Fruit fly (Drosophila melanogaster) whole organism, embryonic: ENCODE measurements around the gene CG7789.

ENCODE experiments used
- B-H2 ChIP-seq: fragments of 200-800 bp; sonication (Bioruptor generic); optimal IDR thresholded peaks from 2 replicates; lab custom pipeline; 2018; ENCODE audit warnings: missing biosample characterization, mild to moderate bottlenecking, missing genetic modification characterization
- BtbVII ChIP-seq: fragments of 200-800 bp; sonication (Bioruptor generic); optimal IDR thresholded peaks from 3 replicates; lab custom pipeline; 2017; ENCODE audit warnings: missing biosample characterization, mild to moderate bottlenecking, missing genetic modification characterization
- CG10267 ChIP-seq: fragments of 200-800 bp; sonication (Bioruptor generic); optimal IDR thresholded peaks from 2 replicates; lab custom pipeline; 2018; ENCODE audit warnings: missing biosample characterization, mild to moderate bottlenecking, missing genetic modification characterization, moderate library complexity
- CG10366 ChIP-seq: fragments of 200-800 bp; sonication (Bioruptor generic); IDR thresholded peaks from 2 replicates; pipeline ENCODE4 v1.3.6; 2022; ENCODE audit warnings: missing biosample characterization, missing genetic modification characterization
- CG11560 ChIP-seq: fragments of 200-800 bp; sonication (Bioruptor generic); IDR thresholded peaks from 3 replicates; pipeline ENCODE4 v1.3.6; 2022; ENCODE audit warnings: missing biosample characterization, missing genetic modification characterization
- CG12942 ChIP-seq: fragments of 200-800 bp; sonication (Bioruptor generic); optimal IDR thresholded peaks from 3 replicates; lab custom pipeline; 2016; ENCODE audit warnings: missing biosample characterization, missing genetic modification characterization
- CG17186 ChIP-seq: fragments of 200-800 bp; sonication (Bioruptor generic); optimal IDR thresholded peaks from 3 replicates; lab custom pipeline; 2017; ENCODE audit warnings: missing biosample characterization, missing genetic modification reagents, missing genetic modification characterization
- CG18476 ChIP-seq: fragments of 200-800 bp; sonication (Bioruptor generic); optimal IDR thresholded peaks from 2 replicates; lab custom pipeline; 2016; ENCODE audit warnings: missing biosample characterization, mild to moderate bottlenecking, missing genetic modification characterization
- CG2129 ChIP-seq: fragments of 200-800 bp; sonication (Bioruptor generic); IDR thresholded peaks from 2 replicates; pipeline ENCODE4 v1.3.6; 2022; ENCODE audit warnings: missing biosample characterization, missing genetic modification characterization; ENCODE audit not compliant: partially characterized antibody
- CG2199 ChIP-seq: fragments of 200-800 bp; sonication (Bioruptor generic); IDR thresholded peaks from 3 replicates; pipeline ENCODE4 v1.3.6; 2022; ENCODE audit warnings: missing biosample characterization, missing genetic modification characterization
- CG3163 ChIP-seq: fragments of 200-800 bp; sonication (Bioruptor generic); optimal IDR thresholded peaks from 3 replicates; lab custom pipeline; 2016; ENCODE audit warnings: missing biosample characterization, missing genetic modification characterization
- CG32767 ChIP-seq: fragments of 200-800 bp; sonication (Bioruptor generic); IDR thresholded peaks from 2 replicates; pipeline ENCODE4 v1.3.6; 2022; ENCODE audit warnings: missing biosample characterization, missing genetic modification characterization
- CG33213 ChIP-seq: fragments of 200-800 bp; sonication (Bioruptor generic); optimal IDR thresholded peaks from 3 replicates; lab custom pipeline; 2016; ENCODE audit warnings: missing biosample characterization, missing genetic modification characterization
- CG34224 ChIP-seq: fragments of 200-800 bp; sonication (Bioruptor generic); IDR thresholded peaks from 3 replicates; pipeline ENCODE4 v1.3.6; 2022; ENCODE audit warnings: missing biosample characterization, missing genetic modification characterization; ENCODE audit not compliant: partially characterized antibody
- CG3995 ChIP-seq: fragments of 200-800 bp; sonication (Bioruptor generic); optimal IDR thresholded peaks from 3 replicates; lab custom pipeline; 2016; ENCODE audit warnings: missing biosample characterization, missing genetic modification characterization
- CG4328 ChIP-seq: fragments of 200-800 bp; sonication (Bioruptor generic); optimal IDR thresholded peaks from 3 replicates; lab custom pipeline; 2017; ENCODE audit warnings: missing biosample characterization, missing genetic modification reagents, missing genetic modification characterization
- CG4730 ChIP-seq: fragments of 200-800 bp; sonication (Bioruptor generic); IDR thresholded peaks from 2 replicates; pipeline ENCODE4 v1.3.6; 2022; ENCODE audit warnings: missing biosample characterization, missing genetic modification characterization
- CG6683 ChIP-seq: fragments of 200-800 bp; sonication (Bioruptor generic); optimal IDR thresholded peaks from 2 replicates; lab custom pipeline; 2017; ENCODE audit warnings: missing biosample characterization, mild to moderate bottlenecking, missing genetic modification characterization, missing genetic modification reagents
- CG6765 ChIP-seq: fragments of 200-800 bp; sonication (Bioruptor generic); optimal IDR thresholded peaks from 3 replicates; lab custom pipeline; 2017; ENCODE audit warnings: missing biosample characterization, mild to moderate bottlenecking, missing genetic modification characterization
- CG7987 ChIP-seq: fragments of 200-800 bp; sonication (Bioruptor generic); optimal IDR thresholded peaks from 2 replicates; lab custom pipeline; 2018; ENCODE audit warnings: missing biosample characterization, mild to moderate bottlenecking, missing genetic modification characterization, moderate library complexity
- H2.0 ChIP-seq: fragments of 200-800 bp; sonication (Bioruptor generic); IDR thresholded peaks from 2 replicates; pipeline ENCODE4 v1.3.6; 2022; ENCODE audit warnings: missing biosample characterization, missing genetic modification characterization
- HLH3B ChIP-seq: fragments of 200-800 bp; sonication (Bioruptor generic); IDR thresholded peaks from 2 replicates; pipeline ENCODE4 v1.3.6; 2022; ENCODE audit warnings: missing biosample characterization, missing genetic modification characterization
- HmgD ChIP-seq: fragments of 200-800 bp; sonication (Bioruptor generic); optimal IDR thresholded peaks from 3 replicates; lab custom pipeline; 2016; ENCODE audit warnings: missing biosample characterization, missing genetic modification characterization
- Kr ChIP-seq: fragments of 200-800 bp; sonication (Bioruptor generic); optimal IDR thresholded peaks from 2 replicates; lab custom pipeline; 2017; ENCODE audit warnings: missing biosample characterization, mild to moderate bottlenecking, missing genetic modification characterization
- Neu2 ChIP-seq: fragments of 200-800 bp; sonication (Bioruptor generic); optimal IDR thresholded peaks from 3 replicates; lab custom pipeline; 2016; ENCODE audit warnings: missing biosample characterization, missing genetic modification characterization, borderline replicate concordance
- Rfx ChIP-seq: fragments of 200-800 bp; sonication (Bioruptor generic); IDR thresholded peaks from 2 replicates; pipeline ENCODE4 v1.3.6; 2022; ENCODE audit warnings: missing biosample characterization, missing genetic modification characterization
- Trl ChIP-seq, 3 experiments: fragments of >200 bp in 2 of 3; fragments of 200-800 bp in 1 of 3; sonication (Bioruptor generic) in 1 of 3; optimal IDR thresholded peaks; 2 replicates in 1 of 3; 3 replicates in 2 of 3; lab custom pipeline; 2016 to 2017; ENCODE audit warnings: missing biosample characterization in 1 of 3, missing genetic modification characterization in 1 of 3
- Usf ChIP-seq: fragments of 200-800 bp; sonication (Bioruptor generic); optimal IDR thresholded peaks from 2 replicates; lab custom pipeline; 2017; ENCODE audit warnings: missing genotype, missing biosample characterization, missing genetic modification characterization
- Vsx1 ChIP-seq: fragments of 200-800 bp; sonication (Bioruptor generic); optimal IDR thresholded peaks from 2 replicates; lab custom pipeline; 2017; ENCODE audit warnings: missing biosample characterization, mild to moderate bottlenecking, missing genetic modification characterization, missing genetic modification reagents
- amos ChIP-seq: fragments of 200-800 bp; sonication (Bioruptor generic); IDR thresholded peaks from 2 replicates; pipeline ENCODE4 v1.3.6; 2022; ENCODE audit warnings: missing biosample characterization, missing genetic modification characterization; ENCODE audit not compliant: partially characterized antibody
- ash1 ChIP-seq: fragments of 200-800 bp; sonication (Bioruptor generic); optimal IDR thresholded peaks from 2 replicates; lab custom pipeline; 2018; ENCODE audit warnings: missing biosample characterization, mild to moderate bottlenecking, missing genetic modification characterization
- bbx ChIP-seq: fragments of 200-800 bp; sonication (Bioruptor generic); IDR thresholded peaks from 2 replicates; pipeline ENCODE4 v1.3.6; 2022; ENCODE audit warnings: missing biosample characterization, missing genetic modification characterization; ENCODE audit not compliant: partially characterized antibody
- cad ChIP-seq: fragments of >200 bp; optimal IDR thresholded peaks from 2 replicates; lab custom pipeline; 2017; ENCODE audit warnings: missing biosample characterization, missing genetic modification characterization
- cato ChIP-seq: fragments of 200-800 bp; sonication (Bioruptor generic); optimal IDR thresholded peaks from 2 replicates; lab custom pipeline; 2016; ENCODE audit warnings: missing biosample characterization, missing genetic modification characterization, borderline replicate concordance
- dmrt11E ChIP-seq: fragments of 200-800 bp; sonication (Bioruptor generic); optimal IDR thresholded peaks from 3 replicates; lab custom pipeline; 2018; ENCODE audit warnings: missing biosample characterization, mild to moderate bottlenecking, missing genetic modification characterization, moderate library complexity
- en ChIP-seq: fragments of 200-800 bp; sonication (Bioruptor generic); optimal IDR thresholded peaks from 2 replicates; lab custom pipeline; 2016; ENCODE audit warnings: missing biosample characterization, missing genetic modification characterization
- eve ChIP-seq, 2 experiments: fragments of >200 bp; optimal IDR thresholded peaks; 2 replicates each; lab custom pipeline; 2017; ENCODE audit warnings: missing biosample characterization in 2 of 2, missing genetic modification characterization in 2 of 2
- gem ChIP-seq: fragments of 200-800 bp; sonication (Bioruptor generic); optimal IDR thresholded peaks from 2 replicates; lab custom pipeline; 2019; ENCODE audit warnings: missing biosample characterization, mild to moderate bottlenecking, missing genetic modification characterization, moderate library complexity
- hbn ChIP-seq: fragments of 200-800 bp; sonication (Bioruptor generic); IDR thresholded peaks from 2 replicates; pipeline ENCODE4 v1.3.6; 2022; ENCODE audit warnings: missing biosample characterization, missing genetic modification characterization; ENCODE audit not compliant: partially characterized antibody
- jing ChIP-seq: fragments of 200-800 bp; sonication (Bioruptor generic); optimal IDR thresholded peaks from 2 replicates; lab custom pipeline; 2018; ENCODE audit warnings: missing biosample characterization, mild to moderate bottlenecking, missing genetic modification characterization
- mam ChIP-seq: fragments of 200-800 bp; sonication (Bioruptor generic); optimal IDR thresholded peaks from 3 replicates; lab custom pipeline; 2016; ENCODE audit warnings: missing biosample characterization, missing genetic modification characterization
- peb ChIP-seq: fragments of 200-800 bp; sonication (Bioruptor generic); IDR thresholded peaks from 2 replicates; pipeline ENCODE4 v1.3.6; 2022; ENCODE audit warnings: missing biosample characterization, missing genetic modification characterization
- pho ChIP-seq: fragments of 200-800 bp; sonication (Bioruptor generic); optimal IDR thresholded peaks from 2 replicates; lab custom pipeline; 2016; ENCODE audit warnings: missing biosample characterization, missing genetic modification characterization
- phol ChIP-seq: fragments of 200-800 bp; sonication (Bioruptor generic); optimal IDR thresholded peaks from 3 replicates; lab custom pipeline; 2018; ENCODE audit warnings: missing biosample characterization, mild to moderate bottlenecking, missing genetic modification characterization, moderate library complexity
- sima ChIP-seq: fragments of 200-800 bp; sonication (Bioruptor generic); optimal IDR thresholded peaks from 2 replicates; lab custom pipeline; 2016; ENCODE audit warnings: missing biosample characterization, missing genetic modification characterization
- sr ChIP-seq: fragments of 200-800 bp; sonication (Bioruptor generic); IDR thresholded peaks from 3 replicates; pipeline ENCODE4 v1.3.6; 2022; ENCODE audit warnings: missing biosample characterization, missing genetic modification characterization
- vvl ChIP-seq: fragments of 200-800 bp; sonication (Bioruptor generic); IDR thresholded peaks from 2 replicates; pipeline ENCODE4 v1.3.6; 2022; ENCODE audit warnings: missing biosample characterization, missing genetic modification characterization

Gene CG7789

DNA sequence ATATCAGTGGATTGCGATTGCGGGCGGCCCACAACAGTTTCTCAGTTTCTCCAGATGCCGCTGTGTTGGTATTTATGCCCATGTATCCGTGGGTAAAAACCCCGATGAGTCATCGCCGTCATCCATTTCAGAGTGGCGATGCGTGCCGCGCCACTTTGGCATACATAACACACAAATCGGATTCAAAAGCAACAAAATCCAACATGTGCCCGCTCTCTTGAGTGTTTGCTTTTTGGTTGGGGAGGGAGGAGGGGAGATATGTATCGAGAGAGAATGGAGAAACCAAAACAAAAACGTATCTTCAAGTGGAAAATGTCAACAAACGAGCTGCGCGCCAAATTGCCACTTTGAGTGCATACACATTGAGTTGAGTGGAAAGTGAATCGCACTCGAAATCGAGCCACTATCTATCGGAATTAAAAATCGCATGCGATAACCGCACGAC, 31.3 kb upstream of the CG7789 start (continued):
- TF ChIP-seq cato (GFP tag; lab: Kevin White, UChicago) (no peak), CG34224 (peak; percentile 87), eve (GFP tag; optimal IDR thresholded peaks at IDR 0.05; lab: Kevin White, UChicago) (no peak), gem (tag; lab: Kevin White, UChicago) (no peak), Trl (optimal IDR thresholded peaks at IDR 0.05; lab: Kevin White, UChicago) (peak in 1 of 2 experiments; percentile 96), Trl (GFP tag; optimal IDR thresholded peaks at IDR 0.05; lab: Kevin White, UChicago) (no peak), Vsx1 (GFP tag; lab: Kevin White, UChicago) (no peak), CG12942 (no peak), CG11560 (tag; lab: Robert Waterston, UW) (no peak), CG6683 (GFP tag; lab: Kevin White, UChicago) (no peak), peb (GFP tag; lab: Robert Waterston, UW) (no peak), B-H2 (GFP tag; lab: Kevin White, UChicago) (peak; percentile 24), CG2199 (GFP tag; lab: Robert Waterston, UW) (0 out of 3 replicates have a peak, but pooled peaks have one; percentile 64), vvl (GFP tag; lab: Robert Waterston, UW) (peak; percentile 52; the same call in 1 of the 2 replicates), CG7987 (GFP tag; lab: Kevin White, UChicago) (no peak), ash1 (GFP tag; lab: Kevin White, UChicago) (no peak), CG32767 (GFP tag; lab: Robert Waterston, UW) (peak; percentile 31; the same call in 1 of the 2 replicates), CG6765 (GFP tag; lab: Kevin White, UChicago) (no peak), CG18476 (no peak), pho (GFP tag; lab: Kevin White, UChicago) (no peak)

dm6 chr3R:29772090-29772794, 30.8 kb upstream of the CG7789 start:
- TF ChIP-seq CG4730 (no peak), amos (GFP tag; lab: Robert Waterston, UW) (no peak), CG2129 (GFP tag; lab: Robert Waterston, UW) (no peak), bbx (no peak), Usf (peak; percentile 51), pho (GFP tag; lab: Kevin White, UChicago) (no peak), CG10366 (GFP tag; lab: Robert Waterston, UW) (peak; percentile 25; the same call in 1 of the 2 replicates), CG17186 (GFP tag; lab: Kevin White, UChicago) (no peak), en (GFP tag; lab: Kevin White, UChicago) (no peak), HLH3B (GFP tag; lab: Robert Waterston, UW) (no peak), CG10267 (peak; percentile 27), sima (no peak), dmrt11E (peak; percentile 33), phol (tag; lab: Kevin White, UChicago) (peak; percentile 45), CG33213 (GFP tag; lab: Kevin White, UChicago) (no peak), CG3163 (GFP tag; lab: Kevin White, UChicago) (no peak), HmgD (GFP tag; lab: Kevin White, UChicago) (no peak), jing (GFP tag; lab: Kevin White, UChicago) (no peak), BtbVII (GFP tag; lab: Kevin White, UChicago) (no peak), Neu2 (GFP tag; lab: Kevin White, UChicago) (no peak), Rfx (GFP tag; lab: Robert Waterston, UW) (peak; percentile 71), CG4328 (no peak), Vsx1 (GFP tag; lab: Kevin White, UChicago) (no peak), hbn (GFP tag; lab: Robert Waterston, UW) (no peak), B-H2 (GFP tag; lab: Kevin White, UChicago) (no peak), sr (peak; percentile 32; the same call in 1 of the 3 replicates), cad (peak; percentile 12), H2.0 (GFP tag; lab: Robert Waterston, UW) (peak; percentile 35; the same call in 1 of the 2 replicates), mam (GFP tag; lab: Kevin White, UChicago) (peak; percentile 2), CG3995 (GFP tag; lab: Kevin White, UChicago) (peak; percentile 2), CG6765 (GFP tag; lab: Kevin White, UChicago) (no peak), Kr (GFP tag; lab: Kevin White, UChicago) (no peak)
